Worm (Caenorhabditis elegans) whole organism, early embryonic: ENCODE measurements around the gene sdhb-1.

Experiments used
- F13C5.2 ChIP-seq: sonication (generic microtip); optimal IDR thresholded peaks from 2 replicates; lab custom pipeline; 2017; ENCODE audit warnings: mild to moderate bottlenecking, missing genetic modification characterization, inconsistent platforms, missing compliant biosample characterization
- aly-1 ChIP-seq: sonication (generic microtip); optimal IDR thresholded peaks from 2 replicates; lab custom pipeline; 2016; ENCODE audit warnings: missing genetic modification characterization, missing compliant biosample characterization
- ama-1 ChIP-seq: fragments of 150-350 bp; optimal IDR thresholded peaks from 2 replicates; lab custom pipeline; 2014
- hmbx-1 ChIP-seq: sonication (generic microtip); optimal IDR thresholded peaks from 2 replicates; lab custom pipeline; 2016; ENCODE audit warnings: mild to moderate bottlenecking, missing genetic modification characterization, missing compliant biosample characterization
- tbx-11 ChIP-seq: fragments of 200-800 bp; sonication (Bioruptor generic); IDR thresholded peaks from 2 replicates; pipeline ENCODE4 v1.3.6; 2022; ENCODE audit warnings: missing genetic modification characterization, missing compliant biosample characterization
- tbx-37 ChIP-seq: fragments of 200-800 bp; sonication (Bioruptor generic); conservative IDR thresholded peaks from 2 replicates; pipeline ENCODE4 v1.3.6; 2022; ENCODE audit warnings: missing genetic modification reagents, missing genetic modification characterization, missing compliant biosample characterization

ce11 chrII:9372393-9372792, 19.9 kb upstream of the sdhb-1 start, which contains the start of gene C06C3.3:
- TF ChIP-seq tbx-11 (GFP tag; lab: Robert Waterston, UW) (no peak), aly-1 (no peak), ama-1 (lab: Kevin White, UChicago) (no peak), hmbx-1 (tag; lab: Kevin White, UChicago) (no peak), tbx-37 (GFP tag; lab: Robert Waterston, UW) (no peak), F13C5.2 (tag; lab: Kevin White, UChicago) (no peak)
